Worm (Caenorhabditis elegans) whole organism, late embryonic: Measurements from ENCODE around the gene F13H8.5.

Experiments
- C08G9.2 ChIP-seq: sonication (generic microtip); optimal IDR thresholded peaks from 2 replicates; lab custom pipeline; 2016; ENCODE audit warnings: mild to moderate bottlenecking, missing genetic modification characterization, moderate library complexity, missing compliant biosample characterization
- C38D4.7 ChIP-seq: fragments of 200-800 bp; sonication (Bioruptor generic); optimal IDR thresholded peaks from 2 replicates; lab custom pipeline; 2018; ENCODE audit warnings: mild to moderate bottlenecking, missing genetic modification characterization, moderate library complexity, missing compliant biosample characterization
- F13H6.1 ChIP-seq: sonication (generic microtip); optimal IDR thresholded peaks from 2 replicates; lab custom pipeline; 2016; ENCODE audit warnings: missing genetic modification characterization, missing compliant biosample characterization
- K09A11.1 ChIP-seq: sonication (generic microtip); optimal IDR thresholded peaks from 2 replicates; lab custom pipeline; 2017; ENCODE audit warnings: antibody characterized with exemption, mild to moderate bottlenecking, missing genetic modification characterization, missing compliant biosample characterization; ENCODE audit not compliant: insufficient read depth
- T23F11.4 ChIP-seq: fragments of 200-800 bp; sonication (Bioruptor generic); optimal IDR thresholded peaks from 2 replicates; lab custom pipeline; 2018; ENCODE audit warnings: mild to moderate bottlenecking, missing genetic modification characterization, missing compliant biosample characterization
- Y22D7AL.16 ChIP-seq: sonication (generic microtip); optimal IDR thresholded peaks from 2 replicates; lab custom pipeline; 2016; ENCODE audit warnings: missing genetic modification characterization, missing compliant biosample characterization
- ahr-1 ChIP-seq: sonication (generic microtip); optimal IDR thresholded peaks from 2 replicates; lab custom pipeline; 2016; ENCODE audit warnings: missing genetic modification characterization, missing compliant biosample characterization
- ama-1 ChIP-seq: fragments of 150-350 bp; optimal IDR thresholded peaks from 2 replicates; lab custom pipeline; 2014
- ceh-14 ChIP-seq: sonication (generic microtip); optimal IDR thresholded peaks from 2 replicates; lab custom pipeline; 2016; ENCODE audit warnings: missing genotype, missing genetic modification characterization, missing compliant biosample characterization
- ceh-18 ChIP-seq: sonication (generic microtip); optimal IDR thresholded peaks from 2 replicates; lab custom pipeline; 2016; ENCODE audit warnings: missing genetic modification characterization, missing compliant biosample characterization
- ceh-19 ChIP-seq: fragments of 200-800 bp; sonication (Bioruptor generic); optimal IDR thresholded peaks from 2 replicates; lab custom pipeline; 2018; ENCODE audit warnings: mild to moderate bottlenecking, missing genetic modification characterization, missing compliant biosample characterization
- ceh-2 ChIP-seq: sonication (generic microtip); optimal IDR thresholded peaks from 2 replicates; lab custom pipeline; 2016; ENCODE audit warnings: missing genotype, missing genetic modification characterization, missing compliant biosample characterization
- ceh-24 ChIP-seq: sonication (generic microtip); optimal IDR thresholded peaks from 2 replicates; lab custom pipeline; 2016; ENCODE audit warnings: mild to moderate bottlenecking, missing genetic modification characterization, missing compliant biosample characterization
- ceh-30 ChIP-seq: fragments of 150-350 bp; optimal IDR thresholded peaks from 2 replicates; lab custom pipeline; 2014; ENCODE audit warnings: missing biosample characterization, missing genetic modification characterization
- ceh-31 ChIP-seq: sonication (generic microtip); optimal IDR thresholded peaks from 2 replicates; lab custom pipeline; 2016; ENCODE audit warnings: missing genetic modification characterization, missing compliant biosample characterization
- ceh-34 ChIP-seq: sonication (generic microtip); optimal IDR thresholded peaks from 2 replicates; lab custom pipeline; 2016; ENCODE audit warnings: mild to moderate bottlenecking, missing genetic modification characterization, missing compliant biosample characterization
- ceh-45 ChIP-seq: fragments of 200-800 bp; sonication (Bioruptor generic); IDR thresholded peaks from 2 replicates; pipeline ENCODE4 v1.3.6; 2022; ENCODE audit warnings: missing genetic modification reagents, missing genetic modification characterization, missing compliant biosample characterization
- ceh-48 ChIP-seq: sonication (generic microtip); optimal IDR thresholded peaks from 2 replicates; lab custom pipeline; 2016; ENCODE audit warnings: missing genetic modification characterization, inconsistent platforms, missing compliant biosample characterization
- ceh-9 ChIP-seq: sonication (generic microtip); optimal IDR thresholded peaks from 2 replicates; lab custom pipeline; 2016; ENCODE audit warnings: mild to moderate bottlenecking, missing genetic modification characterization, inconsistent platforms, missing compliant biosample characterization
- dve-1 ChIP-seq: sonication (generic microtip); optimal IDR thresholded peaks from 2 replicates; lab custom pipeline; 2017; ENCODE audit warnings: antibody characterized with exemption, mild to moderate bottlenecking, missing genetic modification characterization, missing compliant biosample characterization
- elt-2 ChIP-seq: sonication (generic microtip); optimal IDR thresholded peaks from 2 replicates; lab custom pipeline; 2016; ENCODE audit warnings: missing genetic modification reagents, missing genetic modification characterization, missing compliant biosample characterization
- elt-4 ChIP-seq: sonication (generic microtip); optimal IDR thresholded peaks from 2 replicates; lab custom pipeline; 2016; ENCODE audit warnings: missing genetic modification characterization, missing compliant biosample characterization
- eyg-1 ChIP-seq: sonication (generic microtip); optimal IDR thresholded peaks from 2 replicates; lab custom pipeline; 2016; ENCODE audit warnings: missing genotype, missing genetic modification characterization, missing compliant biosample characterization
- fax-1 ChIP-seq: sonication (generic microtip); optimal IDR thresholded peaks from 2 replicates; lab custom pipeline; 2016; ENCODE audit warnings: missing genotype, missing genetic modification characterization, missing compliant biosample characterization
- fkh-10 ChIP-seq: fragments of 150-350 bp; optimal IDR thresholded peaks from 2 replicates; lab custom pipeline; 2014; ENCODE audit warnings: missing biosample characterization, missing genetic modification reagents, missing genetic modification characterization
- fkh-6 ChIP-seq: sonication (generic microtip); optimal IDR thresholded peaks from 2 replicates; lab custom pipeline; 2016; ENCODE audit warnings: missing genetic modification characterization, missing compliant biosample characterization
- gmeb-2 ChIP-seq: sonication (generic microtip); optimal IDR thresholded peaks from 2 replicates; lab custom pipeline; 2016; ENCODE audit warnings: missing genetic modification characterization, inconsistent platforms, missing compliant biosample characterization
- hlh-13 ChIP-seq: fragments of 200-800 bp; sonication (Bioruptor generic); optimal IDR thresholded peaks from 2 replicates; lab custom pipeline; 2018; ENCODE audit warnings: mild to moderate bottlenecking, missing genetic modification characterization, missing compliant biosample characterization
- hlh-15 ChIP-seq: sonication (generic microtip); optimal IDR thresholded peaks from 2 replicates; lab custom pipeline; 2016; ENCODE audit warnings: missing genetic modification characterization, missing compliant biosample characterization
- hlh-6 ChIP-seq: sonication (generic microtip); optimal IDR thresholded peaks from 2 replicates; lab custom pipeline; 2016; ENCODE audit warnings: missing genotype, missing genetic modification characterization, missing compliant biosample characterization
- hlh-8 ChIP-seq: sonication (generic microtip); optimal IDR thresholded peaks from 2 replicates; lab custom pipeline; 2016; ENCODE audit warnings: missing genotype, missing genetic modification characterization, missing compliant biosample characterization
- lim-6 ChIP-seq: sonication (generic microtip); optimal IDR thresholded peaks from 2 replicates; lab custom pipeline; 2016; ENCODE audit warnings: missing genetic modification characterization, missing compliant biosample characterization
- nfya-1 ChIP-seq: sonication (generic microtip); optimal IDR thresholded peaks from 2 replicates; lab custom pipeline; 2017; ENCODE audit warnings: missing genetic modification characterization, mild to moderate bottlenecking, missing compliant biosample characterization, antibody characterized with exemption, moderate library complexity
- nhr-232 ChIP-seq: sonication (generic microtip); optimal IDR thresholded peaks from 2 replicates; lab custom pipeline; 2016; ENCODE audit warnings: missing genetic modification characterization, missing compliant biosample characterization
- odd-2 ChIP-seq: sonication (generic microtip); optimal IDR thresholded peaks from 2 replicates; lab custom pipeline; 2017; ENCODE audit warnings: antibody characterized with exemption, mild to moderate bottlenecking, missing genetic modification characterization, missing compliant biosample characterization
- pax-1 ChIP-seq: fragments of 150-350 bp; optimal IDR thresholded peaks from 2 replicates; lab custom pipeline; 2014; ENCODE audit warnings: missing biosample characterization, missing genetic modification characterization
- pha-2 ChIP-seq: sonication (generic microtip); optimal IDR thresholded peaks from 2 replicates; lab custom pipeline; 2017; ENCODE audit warnings: mild to moderate bottlenecking, missing genetic modification characterization, missing compliant biosample characterization
- pha-4 ChIP-seq: fragments of 150-350 bp; optimal IDR thresholded peaks from 2 replicates; lab custom pipeline; 2018; ENCODE audit warnings: missing biosample characterization, missing genetic modification reagents, missing genetic modification characterization
- pqm-1 ChIP-seq: sonication (generic microtip); optimal IDR thresholded peaks from 2 replicates; lab custom pipeline; 2016; ENCODE audit warnings: missing genetic modification characterization, missing compliant biosample characterization
- pros-1 ChIP-seq: fragments of 150-350 bp; optimal IDR thresholded peaks from 2 replicates; lab custom pipeline; 2014; ENCODE audit warnings: missing biosample characterization, missing genetic modification reagents, missing genetic modification characterization
- ref-2 ChIP-seq: sonication (generic microtip); optimal IDR thresholded peaks from 2 replicates; lab custom pipeline; 2016; ENCODE audit warnings: missing genetic modification characterization, missing compliant biosample characterization
- rnt-1 ChIP-seq: sonication (generic microtip); optimal IDR thresholded peaks from 2 replicates; lab custom pipeline; 2016; ENCODE audit warnings: missing genetic modification characterization, missing compliant biosample characterization
- sox-2 ChIP-seq: fragments of 200-800 bp; sonication (Bioruptor generic); IDR thresholded peaks from 2 replicates; pipeline ENCODE4 v1.3.6; 2022; ENCODE audit warnings: missing genetic modification reagents, missing genetic modification characterization, missing compliant biosample characterization
- syd-9 ChIP-seq: sonication (generic microtip); optimal IDR thresholded peaks from 2 replicates; lab custom pipeline; 2016; ENCODE audit warnings: mild to moderate bottlenecking, missing genetic modification characterization, moderate library complexity, missing compliant biosample characterization
- tbx-2 ChIP-seq: sonication (generic microtip); optimal IDR thresholded peaks from 2 replicates; lab custom pipeline; 2016; ENCODE audit warnings: missing genetic modification characterization, missing compliant biosample characterization
- tbx-7 ChIP-seq: sonication (generic microtip); optimal IDR thresholded peaks from 2 replicates; lab custom pipeline; 2016; ENCODE audit warnings: missing genotype, missing genetic modification characterization, missing compliant biosample characterization
- unc-3 ChIP-seq, 2 experiments: fragments of 200-800 bp in 1 of 2; sonication (Bioruptor generic) in 1 of 2; sonication (generic microtip) in 1 of 2; conservative IDR thresholded peaks in 1 of 2; optimal IDR thresholded peaks in 1 of 2; 2 replicates each; pipeline versions ENCODE4 v1.3.6 to Lab custom; 2016 to 2022; ENCODE audit warnings: missing compliant biosample characterization in 2 of 2, missing genetic modification characterization in 2 of 2, missing genetic modification reagents in 1 of 2
- unc-42 ChIP-seq: sonication (generic microtip); optimal IDR thresholded peaks from 2 replicates; lab custom pipeline; 2016; ENCODE audit warnings: missing genotype, missing genetic modification characterization, missing compliant biosample characterization
- unc-55 ChIP-seq: sonication (generic microtip); optimal IDR thresholded peaks from 2 replicates; lab custom pipeline; 2017; ENCODE audit warnings: missing biosample characterization, missing genetic modification reagents, missing genetic modification characterization
- unc-86 ChIP-seq: sonication (generic microtip); optimal IDR thresholded peaks from 2 replicates; lab custom pipeline; 2016; ENCODE audit warnings: missing genetic modification characterization, missing compliant biosample characterization
- zip-5 ChIP-seq: sonication (generic microtip); optimal IDR thresholded peaks from 2 replicates; lab custom pipeline; 2016; ENCODE audit warnings: missing genetic modification characterization, missing compliant biosample characterization
- ztf-16 ChIP-seq: sonication (generic microtip); optimal IDR thresholded peaks from 2 replicates; lab custom pipeline; 2017; ENCODE audit warnings: missing genetic modification characterization, missing compliant biosample characterization

The F13H8.5 gene

ce11 chrII:6269805-6270414 is 14.0 kb upstream of the F13H8.5 start, which contains the start of gene F13H8.2:
F13H8.2 (plus strand) TSS chrII:6270364.
- no peak for TF ChIP-seq dve-1 (tag; lab: Kevin White, UChicago)
- peak; percentile 40 for TF ChIP-seq ceh-2 (tag; lab: Kevin White, UChicago)
- TF ChIP-seq unc-55 (GFP tag; lab: Kevin White, UChicago): peak; percentile 19
- TF ChIP-seq ceh-24 (tag; lab: Kevin White, UChicago): no peak
- TF ChIP-seq fax-1: peak; percentile 32
- no peak for TF ChIP-seq ceh-9 (tag; lab: Kevin White, UChicago)
- peak; percentile 18 for TF ChIP-seq ceh-48 (tag; lab: Kevin White, UChicago)
- peak; percentile 51 for TF ChIP-seq ceh-34 (tag; lab: Kevin White, UChicago)
- no peak for TF ChIP-seq nhr-232 (tag; lab: Kevin White, UChicago)
- no peak for TF ChIP-seq ceh-45 (GFP tag; lab: Robert Waterston, UW)
- TF ChIP-seq fkh-10: no peak
- peak; percentile 57 for TF ChIP-seq ceh-14 (tag; lab: Kevin White, UChicago)
- no peak for TF ChIP-seq hlh-15 (tag; lab: Kevin White, UChicago)
- no peak for TF ChIP-seq T23F11.4
- TF ChIP-seq hlh-6 (tag; lab: Kevin White, UChicago): no peak
- no peak for TF ChIP-seq C38D4.7
- no peak for TF ChIP-seq unc-86 (tag; lab: Kevin White, UChicago)
- TF ChIP-seq ztf-16 (tag; lab: Kevin White, UChicago): no peak
- TF ChIP-seq unc-42 (tag; lab: Kevin White, UChicago): peak; percentile 79
- peak; percentile 22 for TF ChIP-seq tbx-7
- TF ChIP-seq ceh-18 (tag; lab: Kevin White, UChicago): peak; percentile 20
- no peak for TF ChIP-seq eyg-1
- peak; percentile 25 for TF ChIP-seq elt-2 (tag; lab: Kevin White, UChicago)
- no peak for TF ChIP-seq ahr-1 (tag; lab: Kevin White, UChicago)
- TF ChIP-seq gmeb-2 (tag; lab: Kevin White, UChicago): no peak
- TF ChIP-seq C08G9.2 (tag; lab: Kevin White, UChicago): peak; percentile 53
- no peak for TF ChIP-seq pqm-1 (tag; lab: Kevin White, UChicago)
- peak; percentile 31 for TF ChIP-seq rnt-1 (tag; lab: Kevin White, UChicago)
- TF ChIP-seq Y22D7AL.16 (tag; lab: Kevin White, UChicago): no peak
- TF ChIP-seq lim-6: no peak
- no peak; the same call in 1 of the 2 replicates for TF ChIP-seq unc-3 (GFP tag; conservative IDR thresholded peaks at IDR 0.05; lab: Robert Waterston, UW)
- TF ChIP-seq unc-3 (tag; optimal IDR thresholded peaks at IDR 0.05; lab: Kevin White, UChicago): no peak
- no peak for TF ChIP-seq hlh-13
- no peak for TF ChIP-seq hlh-8 (tag; lab: Kevin White, UChicago)
- no peak for TF ChIP-seq ama-1 (lab: Kevin White, UChicago)
- no peak for TF ChIP-seq elt-4 (tag; lab: Kevin White, UChicago)
- TF ChIP-seq zip-5 (tag; lab: Kevin White, UChicago): peak; percentile 24
- TF ChIP-seq syd-9 (tag; lab: Kevin White, UChicago): no peak
- peak; percentile 80 for TF ChIP-seq nfya-1 (tag; lab: Kevin White, UChicago)
- TF ChIP-seq pha-2 (tag; lab: Kevin White, UChicago): no peak
- TF ChIP-seq ref-2 (tag; lab: Kevin White, UChicago): peak; percentile 71
- TF ChIP-seq fkh-6 (tag; lab: Kevin White, UChicago): no peak
- TF ChIP-seq pros-1 (tag; lab: Kevin White, UChicago): no peak
- TF ChIP-seq odd-2 (tag; lab: Kevin White, UChicago): no peak
- no peak for TF ChIP-seq ceh-19
- TF ChIP-seq tbx-2 (tag; lab: Kevin White, UChicago): peak; percentile 73
- no peak for TF ChIP-seq ceh-30 (tag; lab: Kevin White, UChicago)
- peak; percentile 16 for TF ChIP-seq pax-1
- peak; percentile 82 for TF ChIP-seq ceh-31
- peak; percentile 41 for TF ChIP-seq F13H6.1 (tag; lab: Kevin White, UChicago)
- TF ChIP-seq K09A11.1 (tag; lab: Kevin White, UChicago): no peak
- no peak for TF ChIP-seq pha-4 (tag; lab: Kevin White, UChicago)
- peak; percentile 7; the same call in 1 of the 2 replicates for TF ChIP-seq sox-2 (GFP tag; lab: Robert Waterston, UW)
